Worm (Caenorhabditis elegans) whole organism, young adult: ENCODE measurements around the gene nra-1.
"Not testable (repeated sequence)": the region's sequence is repeated elsewhere in the genome, so short reads cannot be mapped to it uniquely, and the experiment has no call there.

ENCODE experiments used
- B0336.3 ChIP-seq: fragments of 200-800 bp; sonication (Bioruptor generic); IDR thresholded peaks from 2 replicates; pipeline ENCODE4 v1.3.6; 2022; ENCODE audit warnings: missing genetic modification characterization, missing compliant biosample characterization
- C17E4.6 ChIP-seq: fragments of 200-800 bp; sonication (Bioruptor generic); IDR thresholded peaks from 2 replicates; pipeline ENCODE4 v1.3.6; 2022; ENCODE audit warnings: missing genetic modification reagents, missing genetic modification characterization, missing compliant biosample characterization
- D2030.7 ChIP-seq: fragments of 200-800 bp; sonication (Bioruptor generic); IDR thresholded peaks from 2 replicates; pipeline ENCODE4 v1.3.6; 2022; ENCODE audit warnings: missing genetic modification reagents, missing genetic modification characterization, missing compliant biosample characterization
- K11D2.4 ChIP-seq: fragments of 200-800 bp; sonication (Bioruptor generic); IDR thresholded peaks from 2 replicates; pipeline ENCODE4 v1.3.6; 2022; ENCODE audit warnings: missing genetic modification reagents, missing genetic modification characterization, missing compliant biosample characterization
- K12H6.12 ChIP-seq: fragments of 200-800 bp; sonication (Bioruptor generic); optimal IDR thresholded peaks from 2 replicates; lab custom pipeline; 2018; ENCODE audit warnings: mild to moderate bottlenecking, missing genetic modification characterization, missing compliant biosample characterization
- ama-1 ChIP-seq, 3 experiments: fragments of 150-350 bp in 1 of 3; sonication (generic microtip) in 2 of 3; optimal IDR thresholded peaks; 2 replicates each; lab custom pipeline; 2014 to 2018; ENCODE audit warnings: missing biosample characterization in 2 of 3, missing genetic modification characterization in 2 of 3, missing genetic modification reagents in 2 of 3
- aptf-2 ChIP-seq: fragments of 200-800 bp; sonication (Bioruptor generic); conservative IDR thresholded peaks from 2 replicates; pipeline ENCODE4 v1.3.6; 2022; ENCODE audit warnings: missing genetic modification reagents, missing genetic modification characterization, missing compliant biosample characterization
- atf-7 ChIP-seq: sonication (generic microtip); optimal IDR thresholded peaks from 2 replicates; lab custom pipeline; 2017; ENCODE audit warnings: mild to moderate bottlenecking, missing genetic modification characterization, missing compliant biosample characterization
- athp-1 ChIP-seq: sonication (generic microtip); optimal IDR thresholded peaks from 2 replicates; lab custom pipeline; 2017; ENCODE audit warnings: mild to moderate bottlenecking, missing genetic modification characterization, missing compliant biosample characterization
- attf-3 ChIP-seq: fragments of 200-800 bp; sonication (Bioruptor generic); conservative IDR thresholded peaks from 2 replicates; pipeline ENCODE4 v1.3.6; 2022; ENCODE audit warnings: missing genetic modification reagents, missing genetic modification characterization, missing compliant biosample characterization
- attf-6 ChIP-seq: fragments of 200-800 bp; sonication (Bioruptor generic); IDR thresholded peaks from 2 replicates; pipeline ENCODE4 v1.3.6; 2022; ENCODE audit warnings: missing genetic modification reagents, missing genetic modification characterization, missing compliant biosample characterization
- cebp-1 ChIP-seq, 2 experiments: fragments of 200-800 bp in 1 of 2; sonication (Bioruptor generic) in 1 of 2; sonication (generic microtip) in 1 of 2; IDR thresholded peaks in 1 of 2; optimal IDR thresholded peaks in 1 of 2; 2 replicates each; pipeline versions ENCODE4 v1.3.6 to Lab custom; 2017 to 2022; ENCODE audit warnings: missing compliant biosample characterization in 2 of 2, missing genetic modification characterization in 2 of 2, mild to moderate bottlenecking in 1 of 2, missing genetic modification reagents in 1 of 2, moderate library complexity in 1 of 2
- ceh-100 ChIP-seq: fragments of 200-800 bp; sonication (Bioruptor generic); IDR thresholded peaks from 2 replicates; pipeline ENCODE4 v1.3.6; 2022; ENCODE audit warnings: missing genetic modification reagents, missing genetic modification characterization, missing compliant biosample characterization
- ceh-58 ChIP-seq: fragments of 200-800 bp; sonication (Bioruptor generic); IDR thresholded peaks from 2 replicates; pipeline ENCODE4 v1.3.6; 2022; ENCODE audit warnings: missing genetic modification characterization, missing compliant biosample characterization
- dox-1 ChIP-seq: fragments of 200-800 bp; sonication (Bioruptor generic); IDR thresholded peaks from 2 replicates; pipeline ENCODE4 v1.3.6; 2022; ENCODE audit warnings: missing genetic modification reagents, missing genetic modification characterization, missing compliant biosample characterization
- dpff-1 ChIP-seq: sonication (generic microtip); optimal IDR thresholded peaks from 2 replicates; lab custom pipeline; 2017; ENCODE audit warnings: mild to moderate bottlenecking, missing genetic modification characterization, missing compliant biosample characterization
- dpl-1 ChIP-seq: fragments of 150-350 bp; optimal IDR thresholded peaks from 2 replicates; lab custom pipeline; 2014; ENCODE audit warnings: missing biosample characterization, missing genetic modification reagents, missing genetic modification characterization
- egrh-3 ChIP-seq: fragments of 200-800 bp; sonication (Bioruptor generic); IDR thresholded peaks from 2 replicates; pipeline ENCODE4 v1.3.6; 2022; ENCODE audit warnings: missing genetic modification reagents, missing genetic modification characterization, missing compliant biosample characterization
- hmg-1.2 ChIP-seq: fragments of 200-800 bp; sonication (Bioruptor generic); IDR thresholded peaks from 2 replicates; pipeline ENCODE4 v1.3.6; 2022; ENCODE audit warnings: missing genetic modification reagents, missing genetic modification characterization, missing compliant biosample characterization
- hsf-1 ChIP-seq: fragments of 200-800 bp; sonication (Bioruptor generic); IDR thresholded peaks from 2 replicates; pipeline ENCODE4 v1.3.6; 2022; ENCODE audit warnings: missing genetic modification reagents, missing genetic modification characterization, missing compliant biosample characterization
- lag-1 ChIP-seq: fragments of 200-800 bp; sonication (Bioruptor generic); IDR thresholded peaks from 2 replicates; pipeline ENCODE4 v1.3.6; 2022; ENCODE audit warnings: missing genetic modification reagents, missing genetic modification characterization, missing compliant biosample characterization
- lin-40 ChIP-seq: sonication (generic microtip); optimal IDR thresholded peaks from 2 replicates; lab custom pipeline; 2016; ENCODE audit warnings: missing genetic modification characterization, mild to moderate bottlenecking, missing compliant biosample characterization, missing genotype, missing genetic modification reagents
- madf-3 ChIP-seq: fragments of 200-800 bp; sonication (Bioruptor generic); IDR thresholded peaks from 2 replicates; pipeline ENCODE4 v1.3.6; 2022; ENCODE audit warnings: missing genetic modification reagents, missing genetic modification characterization, missing compliant biosample characterization
- madf-6 ChIP-seq: fragments of 200-800 bp; sonication (Bioruptor generic); IDR thresholded peaks from 2 replicates; pipeline ENCODE4 v1.3.6; 2022; ENCODE audit warnings: missing genetic modification reagents, missing genetic modification characterization, missing compliant biosample characterization
- mcd-1 ChIP-seq: fragments of 200-800 bp; sonication (Bioruptor generic); IDR thresholded peaks from 2 replicates; pipeline ENCODE4 v1.3.6; 2022; ENCODE audit warnings: missing genetic modification reagents, missing genetic modification characterization, missing compliant biosample characterization
- nfyb-1 ChIP-seq: fragments of 200-800 bp; sonication (Bioruptor generic); IDR thresholded peaks from 2 replicates; pipeline ENCODE4 v1.3.6; 2022; ENCODE audit warnings: missing genetic modification reagents, missing genetic modification characterization, missing compliant biosample characterization
- pha-4 ChIP-seq: fragments of 150-350 bp; sonication (generic microtip); optimal IDR thresholded peaks from 2 replicates; lab custom pipeline; 2014; ENCODE audit warnings: missing biosample characterization, missing genetic modification reagents, missing genetic modification characterization
- snpc-1.3 ChIP-seq: sonication (generic microtip); optimal IDR thresholded peaks from 2 replicates; lab custom pipeline; 2017; ENCODE audit warnings: missing genetic modification characterization, mild to moderate bottlenecking, missing compliant biosample characterization, antibody characterized with exemption, moderate library complexity, missing genotype, missing genetic modification reagents; ENCODE audit not compliant: insufficient read depth
- snpc-4 ChIP-seq, 5 experiments: fragments of 150-350 bp in 1 of 5; sonication (generic microtip) in 4 of 5; optimal IDR thresholded peaks; 2 replicates each; lab custom pipeline; 2014 to 2018; ENCODE audit warnings: missing genetic modification characterization in 5 of 5, missing biosample characterization in 3 of 5, antibody characterized with exemption in 2 of 5, mild to moderate bottlenecking in 2 of 5, missing compliant biosample characterization in 2 of 5, missing genotype in 2 of 5, moderate library complexity in 2 of 5, missing genetic modification reagents in 1 of 5
- xnd-1 ChIP-seq: sonication (generic microtip); optimal IDR thresholded peaks from 2 replicates; lab custom pipeline; 2016; ENCODE audit warnings: missing genotype, missing genetic modification reagents, missing genetic modification characterization, missing compliant biosample characterization
- zim-3 ChIP-seq: sonication (generic microtip); optimal IDR thresholded peaks from 2 replicates; lab custom pipeline; 2017; ENCODE audit warnings: mild to moderate bottlenecking, missing genetic modification characterization, moderate library complexity, missing compliant biosample characterization
- ztf-6 ChIP-seq: fragments of 200-800 bp; sonication (Bioruptor generic); IDR thresholded peaks from 2 replicates; pipeline ENCODE4 v1.3.6; 2022; ENCODE audit warnings: missing genetic modification reagents, missing genetic modification characterization, missing compliant biosample characterization

The nra-1 gene

ce11 chrIV:17291629-17292199, 7.7 kb upstream of the nra-1 start, which contains the start of the genes T28F3.11 and slc-17.4:
Gene T28F3.11, minus strand, starts transcription at chrIV:17291679.
Gene slc-17.4, minus strand, starts transcription at chrIV:17291733.
- TF ChIP-seq hsf-1: no peak
- TF ChIP-seq snpc-1.3: no peak
- TF ChIP-seq ama-1 (optimal IDR thresholded peaks at IDR 0.05; lab: Kevin White, UChicago): no peak
- no peak for TF ChIP-seq ama-1 (GFP tag; optimal IDR thresholded peaks at IDR 0.05; lab: Kevin White, UChicago)
- no peak for TF ChIP-seq egrh-3 (GFP tag; lab: Robert Waterston, UW)
- TF ChIP-seq B0336.3 (GFP tag; lab: Robert Waterston, UW): no peak
- no peak for TF ChIP-seq dox-1 (GFP tag; lab: Robert Waterston, UW)
- TF ChIP-seq K12H6.12: no peak
- TF ChIP-seq dpl-1 (GFP tag; lab: Kevin White, UChicago): no peak
- TF ChIP-seq aptf-2 (GFP tag; lab: Robert Waterston, UW): no peak
- TF ChIP-seq C17E4.6 (GFP tag; lab: Robert Waterston, UW): no peak

- TF ChIP-seq mcd-1 (no peak), zim-3 (tag; lab: Kevin White, UChicago) (no peak), nfyb-1 (0 out of 2 replicates have a peak, but pooled peaks have one; percentile 28), madf-3 (0 out of 2 replicates have a peak, but pooled peaks have one; percentile 62), K11D2.4 (GFP tag; lab: Robert Waterston, UW) (no peak), lag-1 (GFP tag; lab: Robert Waterston, UW) (no peak)
These were observed 4.1 kb upstream of the nra-1 start, which contains the start of gene zipt-7.1 for ce11 chrIV:17287908-17288675. Gene zipt-7.1, minus strand, starts transcription at chrIV:17288139.

ce11 chrIV:17285263-17285662, 1.3 kb upstream of the nra-1 start:
- TF ChIP-seq cebp-1 (GFP tag; IDR thresholded peaks at IDR 0.05; lab: Robert Waterston, UW) (no peak), cebp-1 (tag; optimal IDR thresholded peaks at IDR 0.05; lab: Kevin White, UChicago) (peak; percentile 84), pha-4 (tag; lab: Kevin White, UChicago) (no peak), atf-7 (peak; percentile 30), lin-40 (tag; lab: Kevin White, UChicago) (peak; percentile 33), dpff-1 (tag; lab: Kevin White, UChicago) (no peak), ztf-6 (GFP tag; lab: Robert Waterston, UW) (no peak), attf-6 (GFP tag; lab: Robert Waterston, UW) (0 out of 2 replicates have a peak, but pooled peaks have one; percentile 54), snpc-4 (GFP tag; optimal IDR thresholded peaks at IDR 0.05; lab: Kevin White, UChicago) (no peak), snpc-4 (tag; optimal IDR thresholded peaks at IDR 0.05; lab: Kevin White, UChicago) (peak in 1 of 4 experiments; percentile 31), ceh-58 (GFP tag; lab: Robert Waterston, UW) (no peak), hsf-1 (peak; percentile 50; the same call in 1 of the 2 replicates), ceh-100 (GFP tag; lab: Robert Waterston, UW) (no peak), xnd-1 (no peak)

ce11 chrIV:17284511-17285089, 601 bp upstream of the nra-1 start:
- TF ChIP-seq hmg-1.2 (GFP tag; lab: Robert Waterston, UW): peak; percentile 18; the same call in 1 of the 2 replicates
- peak; percentile 3 for TF ChIP-seq athp-1 (tag; lab: Kevin White, UChicago)
- peak; percentile 57 for TF ChIP-seq dox-1 (GFP tag; lab: Robert Waterston, UW)
- TF ChIP-seq D2030.7: peak; percentile 86
- not testable (repeated sequence) for TF ChIP-seq snpc-4 (GFP tag; optimal IDR thresholded peaks at IDR 0.05; lab: Kevin White, UChicago)
- peak in 1 of 4 experiments; percentile 59 for TF ChIP-seq snpc-4 (tag; optimal IDR thresholded peaks at IDR 0.05; lab: Kevin White, UChicago)
- peak; percentile 82 for TF ChIP-seq hsf-1
- peak; percentile 62 for TF ChIP-seq attf-3
- peak; percentile 66 for TF ChIP-seq madf-6 (GFP tag; lab: Robert Waterston, UW)
- TF ChIP-seq, all 124 proteins: peak for 8; not testable (repeated sequence) for 116
